Worm (Caenorhabditis elegans) whole organism, late embryonic: ENCODE measurements around the gene D2096.5.

Experiments
- C08G9.2 ChIP-seq: sonication (generic microtip); optimal IDR thresholded peaks from 2 replicates; lab custom pipeline; 2016; ENCODE audit warnings: mild to moderate bottlenecking, missing genetic modification characterization, moderate library complexity, missing compliant biosample characterization
- K02D7.2 ChIP-seq: sonication (generic microtip); optimal IDR thresholded peaks from 2 replicates; lab custom pipeline; 2017; ENCODE audit warnings: mild to moderate bottlenecking, missing genetic modification characterization, missing compliant biosample characterization
- T23F11.4 ChIP-seq: fragments of 200-800 bp; sonication (Bioruptor generic); optimal IDR thresholded peaks from 2 replicates; lab custom pipeline; 2018; ENCODE audit warnings: mild to moderate bottlenecking, missing genetic modification characterization, missing compliant biosample characterization
- Y22D7AL.16 ChIP-seq: sonication (generic microtip); optimal IDR thresholded peaks from 2 replicates; lab custom pipeline; 2016; ENCODE audit warnings: missing genetic modification characterization, missing compliant biosample characterization
- ahr-1 ChIP-seq: sonication (generic microtip); optimal IDR thresholded peaks from 2 replicates; lab custom pipeline; 2016; ENCODE audit warnings: missing genetic modification characterization, missing compliant biosample characterization
- ama-1 ChIP-seq: fragments of 150-350 bp; optimal IDR thresholded peaks from 2 replicates; lab custom pipeline; 2014
- ceh-14 ChIP-seq: sonication (generic microtip); optimal IDR thresholded peaks from 2 replicates; lab custom pipeline; 2016; ENCODE audit warnings: missing genotype, missing genetic modification characterization, missing compliant biosample characterization
- ceh-18 ChIP-seq: sonication (generic microtip); optimal IDR thresholded peaks from 2 replicates; lab custom pipeline; 2016; ENCODE audit warnings: missing genetic modification characterization, missing compliant biosample characterization
- ceh-2 ChIP-seq: sonication (generic microtip); optimal IDR thresholded peaks from 2 replicates; lab custom pipeline; 2016; ENCODE audit warnings: missing genotype, missing genetic modification characterization, missing compliant biosample characterization
- ceh-22 ChIP-seq: sonication (generic microtip); optimal IDR thresholded peaks from 2 replicates; lab custom pipeline; 2017; ENCODE audit warnings: missing biosample characterization, missing genetic modification characterization
- ceh-24 ChIP-seq: sonication (generic microtip); optimal IDR thresholded peaks from 2 replicates; lab custom pipeline; 2016; ENCODE audit warnings: mild to moderate bottlenecking, missing genetic modification characterization, missing compliant biosample characterization
- ceh-34 ChIP-seq: sonication (generic microtip); optimal IDR thresholded peaks from 2 replicates; lab custom pipeline; 2016; ENCODE audit warnings: mild to moderate bottlenecking, missing genetic modification characterization, missing compliant biosample characterization
- ceh-45 ChIP-seq: fragments of 200-800 bp; sonication (Bioruptor generic); IDR thresholded peaks from 2 replicates; pipeline ENCODE4 v1.3.6; 2022; ENCODE audit warnings: missing genetic modification reagents, missing genetic modification characterization, missing compliant biosample characterization
- ceh-48 ChIP-seq: sonication (generic microtip); optimal IDR thresholded peaks from 2 replicates; lab custom pipeline; 2016; ENCODE audit warnings: missing genetic modification characterization, inconsistent platforms, missing compliant biosample characterization
- ceh-6 ChIP-seq: fragments of 200-800 bp; sonication (Bioruptor generic); optimal IDR thresholded peaks from 2 replicates; lab custom pipeline; 2018; ENCODE audit warnings: mild to moderate bottlenecking, missing genetic modification characterization, missing compliant biosample characterization
- che-1 ChIP-seq: sonication (generic microtip); optimal IDR thresholded peaks from 2 replicates; lab custom pipeline; 2016; ENCODE audit warnings: mild to moderate bottlenecking, missing genetic modification characterization, missing compliant biosample characterization
- dmd-4 ChIP-seq: sonication (generic microtip); optimal IDR thresholded peaks from 2 replicates; lab custom pipeline; 2016; ENCODE audit warnings: borderline replicate concordance, missing genetic modification characterization, missing compliant biosample characterization
- dve-1 ChIP-seq: sonication (generic microtip); optimal IDR thresholded peaks from 2 replicates; lab custom pipeline; 2017; ENCODE audit warnings: antibody characterized with exemption, mild to moderate bottlenecking, missing genetic modification characterization, missing compliant biosample characterization
- elt-2 ChIP-seq: sonication (generic microtip); optimal IDR thresholded peaks from 2 replicates; lab custom pipeline; 2016; ENCODE audit warnings: missing genetic modification reagents, missing genetic modification characterization, missing compliant biosample characterization
- ets-4 ChIP-seq: sonication (generic microtip); optimal IDR thresholded peaks from 2 replicates; lab custom pipeline; 2016; ENCODE audit warnings: missing genetic modification characterization, missing compliant biosample characterization
- eyg-1 ChIP-seq: sonication (generic microtip); optimal IDR thresholded peaks from 2 replicates; lab custom pipeline; 2016; ENCODE audit warnings: missing genotype, missing genetic modification characterization, missing compliant biosample characterization
- fkh-6 ChIP-seq: sonication (generic microtip); optimal IDR thresholded peaks from 2 replicates; lab custom pipeline; 2016; ENCODE audit warnings: missing genetic modification characterization, missing compliant biosample characterization
- gmeb-2 ChIP-seq: sonication (generic microtip); optimal IDR thresholded peaks from 2 replicates; lab custom pipeline; 2016; ENCODE audit warnings: missing genetic modification characterization, inconsistent platforms, missing compliant biosample characterization
- hlh-8 ChIP-seq: sonication (generic microtip); optimal IDR thresholded peaks from 2 replicates; lab custom pipeline; 2016; ENCODE audit warnings: missing genotype, missing genetic modification characterization, missing compliant biosample characterization
- lim-6 ChIP-seq: sonication (generic microtip); optimal IDR thresholded peaks from 2 replicates; lab custom pipeline; 2016; ENCODE audit warnings: missing genetic modification characterization, missing compliant biosample characterization
- lin-11 ChIP-seq: fragments of 200-800 bp; sonication (Bioruptor generic); optimal IDR thresholded peaks from 2 replicates; lab custom pipeline; 2018; ENCODE audit warnings: mild to moderate bottlenecking, missing genetic modification characterization, missing compliant biosample characterization
- nhr-11 ChIP-seq: fragments of 150-350 bp; optimal IDR thresholded peaks from 2 replicates; lab custom pipeline; 2014; ENCODE audit warnings: missing biosample characterization, missing genetic modification characterization
- nhr-232 ChIP-seq: sonication (generic microtip); optimal IDR thresholded peaks from 2 replicates; lab custom pipeline; 2016; ENCODE audit warnings: missing genetic modification characterization, missing compliant biosample characterization
- npax-4 ChIP-seq: sonication (generic microtip); optimal IDR thresholded peaks from 2 replicates; lab custom pipeline; 2016; ENCODE audit warnings: missing genetic modification characterization, missing compliant biosample characterization
- odd-2 ChIP-seq: sonication (generic microtip); optimal IDR thresholded peaks from 2 replicates; lab custom pipeline; 2017; ENCODE audit warnings: antibody characterized with exemption, mild to moderate bottlenecking, missing genetic modification characterization, missing compliant biosample characterization
- pag-3 ChIP-seq: sonication (generic microtip); optimal IDR thresholded peaks from 2 replicates; lab custom pipeline; 2016; ENCODE audit warnings: missing compliant biosample characterization, missing genetic modification characterization, borderline replicate concordance
- pat-9 ChIP-seq: fragments of 200-800 bp; sonication (Bioruptor generic); optimal IDR thresholded peaks from 2 replicates; lab custom pipeline; 2018; ENCODE audit warnings: mild to moderate bottlenecking, missing genetic modification characterization, moderate library complexity, missing compliant biosample characterization
- pha-2 ChIP-seq: sonication (generic microtip); optimal IDR thresholded peaks from 2 replicates; lab custom pipeline; 2017; ENCODE audit warnings: mild to moderate bottlenecking, missing genetic modification characterization, missing compliant biosample characterization
- pha-4 ChIP-seq: fragments of 150-350 bp; optimal IDR thresholded peaks from 2 replicates; lab custom pipeline; 2018; ENCODE audit warnings: missing biosample characterization, missing genetic modification reagents, missing genetic modification characterization
- pqm-1 ChIP-seq: sonication (generic microtip); optimal IDR thresholded peaks from 2 replicates; lab custom pipeline; 2016; ENCODE audit warnings: missing genetic modification characterization, missing compliant biosample characterization
- pros-1 ChIP-seq: fragments of 150-350 bp; optimal IDR thresholded peaks from 2 replicates; lab custom pipeline; 2014; ENCODE audit warnings: missing biosample characterization, missing genetic modification reagents, missing genetic modification characterization
- rnt-1 ChIP-seq: sonication (generic microtip); optimal IDR thresholded peaks from 2 replicates; lab custom pipeline; 2016; ENCODE audit warnings: missing genetic modification characterization, missing compliant biosample characterization
- sdc-2 ChIP-seq: sonication (generic microtip); optimal IDR thresholded peaks from 2 replicates; lab custom pipeline; 2016; ENCODE audit warnings: missing genotype, missing genetic modification characterization, missing compliant biosample characterization
- syd-9 ChIP-seq: sonication (generic microtip); optimal IDR thresholded peaks from 2 replicates; lab custom pipeline; 2016; ENCODE audit warnings: mild to moderate bottlenecking, missing genetic modification characterization, moderate library complexity, missing compliant biosample characterization
- tbx-2 ChIP-seq: sonication (generic microtip); optimal IDR thresholded peaks from 2 replicates; lab custom pipeline; 2016; ENCODE audit warnings: missing genetic modification characterization, missing compliant biosample characterization
- tbx-7 ChIP-seq: sonication (generic microtip); optimal IDR thresholded peaks from 2 replicates; lab custom pipeline; 2016; ENCODE audit warnings: missing genotype, missing genetic modification characterization, missing compliant biosample characterization
- ttx-3 ChIP-seq: sonication (generic microtip); optimal IDR thresholded peaks from 2 replicates; lab custom pipeline; 2016; ENCODE audit warnings: missing genetic modification reagents, missing genetic modification characterization, missing compliant biosample characterization
- unc-3 ChIP-seq, 2 experiments: fragments of 200-800 bp in 1 of 2; sonication (Bioruptor generic) in 1 of 2; sonication (generic microtip) in 1 of 2; conservative IDR thresholded peaks in 1 of 2; optimal IDR thresholded peaks in 1 of 2; 2 replicates each; pipeline versions ENCODE4 v1.3.6 to Lab custom; 2016 to 2022; ENCODE audit warnings: missing compliant biosample characterization in 2 of 2, missing genetic modification characterization in 2 of 2, missing genetic modification reagents in 1 of 2
- unc-42 ChIP-seq: sonication (generic microtip); optimal IDR thresholded peaks from 2 replicates; lab custom pipeline; 2016; ENCODE audit warnings: missing genotype, missing genetic modification characterization, missing compliant biosample characterization
- unc-55 ChIP-seq: sonication (generic microtip); optimal IDR thresholded peaks from 2 replicates; lab custom pipeline; 2017; ENCODE audit warnings: missing biosample characterization, missing genetic modification reagents, missing genetic modification characterization
- ztf-16 ChIP-seq: sonication (generic microtip); optimal IDR thresholded peaks from 2 replicates; lab custom pipeline; 2017; ENCODE audit warnings: missing genetic modification characterization, missing compliant biosample characterization

D2096.5 gene

ce11 chrIV:8333954-8333987 lies 25.8 kb downstream of the D2096.5 start, which contains the start of gene his-31:
his-31 (minus strand) TSS chrIV:8333983.
- TF ChIP-seq unc-3 (GFP tag; conservative IDR thresholded peaks at IDR 0.05; lab: Robert Waterston, UW) (no peak), unc-3 (tag; optimal IDR thresholded peaks at IDR 0.05; lab: Kevin White, UChicago) (no peak), sdc-2 (no peak), unc-55 (GFP tag; lab: Kevin White, UChicago) (no peak), pha-2 (tag; lab: Kevin White, UChicago) (no peak), gmeb-2 (tag; lab: Kevin White, UChicago) (no peak), syd-9 (no peak), ttx-3 (tag; lab: Kevin White, UChicago) (no peak), pqm-1 (tag; lab: Kevin White, UChicago) (no peak), tbx-2 (tag; lab: Kevin White, UChicago) (no peak), fkh-6 (tag; lab: Kevin White, UChicago) (no peak), C08G9.2 (no peak), ceh-48 (tag; lab: Kevin White, UChicago) (no peak), rnt-1 (tag; lab: Kevin White, UChicago) (no peak), T23F11.4 (GFP tag; lab: Kevin White, UChicago) (no peak), lim-6 (tag; lab: Kevin White, UChicago) (no peak), hlh-8 (tag; lab: Kevin White, UChicago) (no peak)
- TF ChIP-seq, all 69 proteins: peak for 0

DNA sequence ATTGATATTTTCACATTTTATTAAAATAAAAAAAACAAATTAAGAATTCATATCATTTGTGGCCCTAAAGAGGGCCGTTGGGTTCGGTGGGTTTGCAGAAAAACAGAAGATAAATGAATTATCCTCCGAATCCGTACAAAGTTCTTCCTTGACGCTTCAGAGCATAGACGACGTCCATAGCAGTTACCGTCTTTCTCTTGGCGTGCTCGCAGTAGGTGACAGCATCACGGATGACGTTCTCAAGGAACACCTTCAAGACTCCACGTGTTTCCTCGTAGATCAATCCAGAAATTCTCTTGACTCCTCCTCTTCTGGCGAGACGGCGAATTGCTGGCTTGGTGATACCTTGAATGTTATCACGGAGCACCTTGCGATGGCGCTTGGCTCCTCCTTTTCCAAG lies 26.0 kb downstream of the D2096.5 start:
- TF ChIP-seq ama-1 (lab: Kevin White, UChicago) (peak; percentile 35), ceh-45 (GFP tag; lab: Robert Waterston, UW) (no peak), pros-1 (tag; lab: Kevin White, UChicago) (no peak), gmeb-2 (tag; lab: Kevin White, UChicago) (no peak)

DNA sequence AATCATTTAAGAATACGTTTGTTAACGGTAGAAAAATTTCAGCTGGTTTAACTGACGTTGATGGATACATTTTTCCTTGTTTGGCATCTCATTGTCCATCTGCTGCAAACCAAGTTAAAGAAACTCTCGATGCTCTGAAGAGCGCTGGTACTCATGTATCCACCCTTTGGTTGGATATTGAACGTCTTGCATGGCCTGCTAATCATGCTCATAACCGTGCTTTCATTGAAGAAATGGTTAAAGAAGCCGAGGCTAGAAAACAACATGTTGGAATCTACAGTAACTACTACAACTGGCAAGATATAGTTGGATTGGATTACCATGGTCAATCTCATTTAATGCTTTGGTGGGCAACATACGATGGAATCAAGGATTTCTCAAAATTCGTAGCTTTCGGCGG lies 26.5 kb downstream of the D2096.5 start:
- TF ChIP-seq odd-2 (tag; lab: Kevin White, UChicago) (no peak), ceh-2 (tag; lab: Kevin White, UChicago) (no peak), nhr-11 (tag; lab: Kevin White, UChicago) (no peak), rnt-1 (tag; lab: Kevin White, UChicago) (no peak), ceh-24 (no peak), ahr-1 (tag; lab: Kevin White, UChicago) (no peak), dmd-4 (tag; lab: Kevin White, UChicago) (no peak), ceh-14 (tag; lab: Kevin White, UChicago) (no peak), tbx-7 (tag; lab: Kevin White, UChicago) (no peak), ceh-18 (tag; lab: Kevin White, UChicago) (no peak), pha-4 (tag; lab: Kevin White, UChicago) (no peak), npax-4 (tag; lab: Kevin White, UChicago) (no peak)

DNA sequence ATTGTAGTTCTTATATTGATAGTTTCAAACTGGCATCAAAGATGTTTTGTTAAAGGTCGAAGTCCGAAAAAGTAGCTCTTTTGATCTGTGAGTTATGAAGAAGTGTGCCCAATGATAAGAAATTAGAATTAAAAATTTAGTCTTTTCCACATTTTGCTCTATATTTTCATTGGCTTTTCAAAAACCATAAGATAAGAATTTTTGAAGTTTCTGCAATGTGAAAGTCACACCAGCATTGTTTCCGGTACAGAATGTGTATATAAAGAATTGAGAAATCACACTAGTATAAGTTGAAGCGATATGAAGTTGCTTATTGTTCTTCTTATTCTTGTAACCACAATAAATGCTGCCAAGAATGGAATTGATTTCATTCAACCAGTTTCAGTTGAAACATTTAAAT lies 27.0 kb downstream of the D2096.5 start, which contains the start of gene lys-10:
lys-10 (plus strand) TSS at position 301 of the 400 bp plus-strand sequence.
- no peak for TF ChIP-seq che-1 (tag; lab: Kevin White, UChicago)
- TF ChIP-seq T23F11.4 (GFP tag; lab: Kevin White, UChicago) = no peak
- TF ChIP-seq ztf-16 = no peak
- no peak for TF ChIP-seq pat-9 (tag; lab: Kevin White, UChicago)

- no peak for TF ChIP-seq nhr-232
- no peak for TF ChIP-seq pag-3
- no peak for TF ChIP-seq unc-42 (tag; lab: Kevin White, UChicago)
- no peak for TF ChIP-seq ceh-6 (GFP tag; lab: Kevin White, UChicago)
- no peak for TF ChIP-seq eyg-1 (tag; lab: Kevin White, UChicago)
- TF ChIP-seq lin-11 (tag; lab: Kevin White, UChicago) = no peak
- no peak for TF ChIP-seq odd-2 (tag; lab: Kevin White, UChicago)
- no peak for TF ChIP-seq ceh-22 (tag; lab: Kevin White, UChicago)
- no peak for TF ChIP-seq hlh-8 (tag; lab: Kevin White, UChicago)
- no peak for TF ChIP-seq dve-1
- TF ChIP-seq elt-2 (tag; lab: Kevin White, UChicago) = no peak
- no peak for TF ChIP-seq tbx-7 (tag; lab: Kevin White, UChicago)
- no peak for TF ChIP-seq ceh-34 (tag; lab: Kevin White, UChicago)
- TF ChIP-seq ets-4 (tag; lab: Kevin White, UChicago) = no peak
- no peak for TF ChIP-seq K02D7.2 (tag; lab: Kevin White, UChicago)
- no peak for TF ChIP-seq ceh-48 (tag; lab: Kevin White, UChicago)
- no peak for TF ChIP-seq Y22D7AL.16 (tag; lab: Kevin White, UChicago)
- TF ChIP-seq ztf-16 = no peak
- no peak for TF ChIP-seq pat-9 (tag; lab: Kevin White, UChicago)
These were observed 30.7 kb downstream of the D2096.5 start, which contains the start of gene F35H10.2 for ce11 chrIV:8328913-8329312. F35H10.2 (plus strand) TSS chrIV:8329213.
